Worm (Caenorhabditis elegans): ENCODE results near the gene Y5H2B.3.

The Y5H2B.3 gene

DNA sequence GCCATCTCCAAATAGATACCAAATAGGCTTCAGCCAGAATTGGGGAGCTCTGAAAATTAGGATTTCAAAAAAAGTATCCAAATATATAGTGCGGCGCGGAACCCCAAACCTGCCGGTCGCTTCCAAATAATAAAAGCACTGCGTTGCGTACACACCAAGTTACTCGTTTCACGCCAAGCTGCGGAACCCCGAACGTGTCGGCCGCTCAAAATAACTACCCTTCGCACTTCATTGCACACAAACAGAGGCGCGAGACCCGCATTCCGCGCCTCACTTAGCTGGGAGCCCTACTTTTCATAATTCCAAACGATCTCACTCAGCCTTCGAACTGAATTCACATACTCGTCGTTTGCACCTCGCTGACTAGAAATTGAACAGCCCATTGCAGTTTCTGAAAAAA is 11.5 kb downstream of the Y5H2B.3 start:
- TF ChIP-seq flt-1 (GFP tag; IDR thresholded peaks at IDR 0.05) (no peak), F13C5.2 (tag; optimal IDR thresholded peaks at IDR 0.05) (no peak), ets-7 (tag; optimal IDR thresholded peaks at IDR 0.05) (no peak), ceh-13 (GFP tag; optimal IDR thresholded peaks at IDR 0.05) (no peak), hmbx-1 (tag; optimal IDR thresholded peaks at IDR 0.05) (no peak), hmg-4 (GFP tag; optimal IDR thresholded peaks at IDR 0.05) (no peak), sea-1 (GFP tag; conservative IDR thresholded peaks at IDR 0.05) (no peak), hnd-1 (tag; optimal IDR thresholded peaks at IDR 0.05) (no peak), tbx-37 (GFP tag; conservative IDR thresholded peaks at IDR 0.05) (no peak), aly-1 (tag; optimal IDR thresholded peaks at IDR 0.05) (no peak), ceh-36 (tag; optimal IDR thresholded peaks at IDR 0.05) (no peak), tbx-11 (GFP tag; IDR thresholded peaks at IDR 0.05) (no peak)

DNA sequence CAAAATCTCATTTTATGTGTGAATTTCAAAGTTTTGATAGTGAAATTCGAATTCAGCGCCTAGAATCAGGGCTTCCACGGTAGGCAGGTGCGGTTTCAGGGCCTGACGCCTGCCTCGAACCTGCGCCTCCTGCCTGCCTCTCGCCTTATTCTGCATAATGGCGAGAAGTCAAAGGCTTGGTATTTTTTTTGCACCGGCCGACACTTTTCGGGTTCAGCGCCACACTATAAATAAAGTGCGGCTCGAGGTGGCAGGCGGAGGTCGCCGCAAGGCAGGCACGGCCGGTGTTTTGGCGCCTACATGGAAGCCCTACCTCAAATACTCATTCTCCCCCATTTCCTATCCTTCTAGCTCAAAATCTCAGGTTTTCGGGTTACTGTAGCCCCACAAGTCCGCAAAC is 12.3 kb downstream of the Y5H2B.3 start:
- no peak for TF ChIP-seq tbx-11 (GFP tag; IDR thresholded peaks at IDR 0.05)
- TF ChIP-seq B0310.2 (tag; optimal IDR thresholded peaks at IDR 0.05) = no peak
- no peak for TF ChIP-seq ama-1 (optimal IDR thresholded peaks at IDR 0.05)
- no peak for TF ChIP-seq flt-1 (GFP tag; IDR thresholded peaks at IDR 0.05)
- TF ChIP-seq hnd-1 (tag; optimal IDR thresholded peaks at IDR 0.05) = no peak
- no peak for TF ChIP-seq hmbx-1 (tag; optimal IDR thresholded peaks at IDR 0.05)
- no peak for TF ChIP-seq tra-4 (tag; optimal IDR thresholded peaks at IDR 0.05)

ce11 chrV:2201240-2201639 is 13.1 kb downstream of the Y5H2B.3 start, which contains the start of gene cyp-32B1:
Gene cyp-32B1 (minus strand): TSS chrV:2201415.
- TF ChIP-seq hnd-1 (tag; optimal IDR thresholded peaks at IDR 0.05) (no peak), ets-7 (tag; optimal IDR thresholded peaks at IDR 0.05) (no peak), hmg-4 (GFP tag; optimal IDR thresholded peaks at IDR 0.05) (no peak), B0310.2 (tag; optimal IDR thresholded peaks at IDR 0.05) (no peak), flt-1 (GFP tag; IDR thresholded peaks at IDR 0.05) (no peak), ceh-36 (tag; optimal IDR thresholded peaks at IDR 0.05) (no peak), pes-1 (GFP tag; IDR thresholded peaks at IDR 0.05) (no peak), ama-1 (optimal IDR thresholded peaks at IDR 0.05) (no peak), aly-1 (tag; optimal IDR thresholded peaks at IDR 0.05) (no peak), tbx-11 (GFP tag; IDR thresholded peaks at IDR 0.05) (no peak), hmbx-1 (tag; optimal IDR thresholded peaks at IDR 0.05) (no peak), ceh-13 (GFP tag; optimal IDR thresholded peaks at IDR 0.05) (no peak), scrt-1 (GFP tag; IDR thresholded peaks at IDR 0.05) (no peak)

- no peak for TF ChIP-seq ceh-36 (tag; optimal IDR thresholded peaks at IDR 0.05)
- no peak for TF ChIP-seq tbx-37 (GFP tag; conservative IDR thresholded peaks at IDR 0.05)
- no peak for TF ChIP-seq ceh-13 (GFP tag; optimal IDR thresholded peaks at IDR 0.05)
- TF ChIP-seq pes-1 (GFP tag; IDR thresholded peaks at IDR 0.05) = no peak
- TF ChIP-seq tra-4 (tag; optimal IDR thresholded peaks at IDR 0.05) = no peak
- no peak for TF ChIP-seq F13C5.2 (tag; optimal IDR thresholded peaks at IDR 0.05)
- no peak for TF ChIP-seq ets-7 (tag; optimal IDR thresholded peaks at IDR 0.05)
- TF ChIP-seq ama-1 (optimal IDR thresholded peaks at IDR 0.05) = no peak
- TF ChIP-seq hnd-1 (tag; optimal IDR thresholded peaks at IDR 0.05) = no peak
- no peak for TF ChIP-seq aly-1 (tag; optimal IDR thresholded peaks at IDR 0.05)
- TF ChIP-seq scrt-1 (GFP tag; IDR thresholded peaks at IDR 0.05) = no peak
These were observed 16.0 kb downstream of the Y5H2B.3 start, which contains the start of gene cyp-33C12 for ce11 chrV:2204080-2204479. Gene cyp-33C12 (minus strand): TSS chrV:2204400.

DNA sequence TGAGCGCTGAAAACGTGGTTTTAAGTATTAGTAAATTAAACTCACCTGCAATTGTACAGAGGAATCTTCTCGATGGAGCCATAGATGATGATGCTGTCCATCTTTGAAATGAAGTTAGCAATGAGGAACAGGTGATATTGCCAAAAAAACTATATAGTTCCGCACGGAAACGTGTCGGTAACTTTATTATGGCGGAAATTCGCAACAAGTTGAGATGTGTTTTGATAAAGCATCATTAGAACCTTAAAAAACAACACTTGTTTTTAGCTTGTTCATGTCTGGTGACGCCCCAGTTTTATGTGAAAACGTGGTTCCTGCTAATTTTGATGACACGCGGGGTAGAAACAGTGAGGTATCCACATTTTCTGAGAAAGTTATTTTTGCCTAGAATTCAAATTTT is 18.1 kb downstream of the Y5H2B.3 start, which contains the start of gene srt-40:
srt-40 (minus strand) TSS at position 101 of the 400 bp plus-strand sequence.
- no peak for TF ChIP-seq F13C5.2 (tag; optimal IDR thresholded peaks at IDR 0.05)
- no peak for TF ChIP-seq B0310.2 (tag; optimal IDR thresholded peaks at IDR 0.05)
- TF ChIP-seq scrt-1 (GFP tag; IDR thresholded peaks at IDR 0.05) = no peak
- TF ChIP-seq ceh-13 (GFP tag; optimal IDR thresholded peaks at IDR 0.05) = no peak
- TF ChIP-seq pes-1 (GFP tag; IDR thresholded peaks at IDR 0.05) = no peak
- TF ChIP-seq sea-1 (GFP tag; conservative IDR thresholded peaks at IDR 0.05) = no peak
- TF ChIP-seq flt-1 (GFP tag; IDR thresholded peaks at IDR 0.05) = no peak
- TF ChIP-seq ets-7 (tag; optimal IDR thresholded peaks at IDR 0.05) = no peak
- TF ChIP-seq hnd-1 (tag; optimal IDR thresholded peaks at IDR 0.05) = no peak
- no peak for TF ChIP-seq hmbx-1 (tag; optimal IDR thresholded peaks at IDR 0.05)

ce11 chrV:2206801-2207200 is 18.7 kb downstream of the Y5H2B.3 start, which contains the start of gene svh-11:
Gene svh-11 (plus strand): TSS chrV:2207101.
- no peak for TF ChIP-seq flt-1 (GFP tag; IDR thresholded peaks at IDR 0.05)
- no peak for TF ChIP-seq F13C5.2 (tag; optimal IDR thresholded peaks at IDR 0.05)
- no peak for TF ChIP-seq tbx-11 (GFP tag; IDR thresholded peaks at IDR 0.05)
- no peak for TF ChIP-seq ets-7 (tag; optimal IDR thresholded peaks at IDR 0.05)
- no peak for TF ChIP-seq hnd-1 (tag; optimal IDR thresholded peaks at IDR 0.05)
- no peak for TF ChIP-seq pes-1 (GFP tag; IDR thresholded peaks at IDR 0.05)
- no peak for TF ChIP-seq tbx-37 (GFP tag; conservative IDR thresholded peaks at IDR 0.05)
- TF ChIP-seq aly-1 (tag; optimal IDR thresholded peaks at IDR 0.05) = no peak
- no peak for TF ChIP-seq sea-1 (GFP tag; conservative IDR thresholded peaks at IDR 0.05)
- no peak for TF ChIP-seq hmg-4 (GFP tag; optimal IDR thresholded peaks at IDR 0.05)
- no peak for TF ChIP-seq ceh-36 (tag; optimal IDR thresholded peaks at IDR 0.05)
- no peak for TF ChIP-seq ama-1 (optimal IDR thresholded peaks at IDR 0.05)

DNA sequence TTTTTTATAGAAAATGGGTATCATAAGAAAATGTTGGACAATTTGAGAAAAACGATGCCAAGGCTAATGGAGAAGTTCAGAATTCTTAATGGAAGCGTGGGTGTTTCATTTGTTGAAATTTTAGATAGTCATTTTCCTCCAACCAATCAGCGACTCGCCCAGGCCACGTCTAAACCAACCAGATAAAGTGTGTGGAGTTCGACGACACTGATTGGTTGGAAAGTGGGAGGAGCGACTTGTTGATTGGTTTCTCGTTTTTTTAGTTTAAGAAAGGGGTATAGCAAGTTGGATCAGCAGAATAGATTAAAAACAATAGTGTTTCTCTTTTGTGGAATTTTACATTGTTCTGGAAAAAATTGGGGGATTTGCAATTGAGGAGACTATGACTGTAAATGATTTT is 19.4 kb downstream of the Y5H2B.3 start:
- TF ChIP-seq ceh-13 (GFP tag; optimal IDR thresholded peaks at IDR 0.05) (no peak), pes-1 (GFP tag; IDR thresholded peaks at IDR 0.05) (no peak), tbx-37 (GFP tag; conservative IDR thresholded peaks at IDR 0.05) (no peak), scrt-1 (GFP tag; IDR thresholded peaks at IDR 0.05) (no peak), aly-1 (tag; optimal IDR thresholded peaks at IDR 0.05) (no peak), ets-7 (tag; optimal IDR thresholded peaks at IDR 0.05) (no peak), hmg-4 (GFP tag; optimal IDR thresholded peaks at IDR 0.05) (no peak), hmbx-1 (tag; optimal IDR thresholded peaks at IDR 0.05) (no peak), hnd-1 (tag; optimal IDR thresholded peaks at IDR 0.05) (no peak), F13C5.2 (tag; optimal IDR thresholded peaks at IDR 0.05) (no peak), sea-1 (GFP tag; conservative IDR thresholded peaks at IDR 0.05) (no peak), flt-1 (GFP tag; IDR thresholded peaks at IDR 0.05) (no peak), B0310.2 (tag; optimal IDR thresholded peaks at IDR 0.05) (no peak), tra-4 (tag; optimal IDR thresholded peaks at IDR 0.05) (no peak), ceh-36 (tag; optimal IDR thresholded peaks at IDR 0.05) (no peak), tbx-11 (GFP tag; IDR thresholded peaks at IDR 0.05) (no peak), ama-1 (optimal IDR thresholded peaks at IDR 0.05) (no peak)

All from whole organism, early embryonic.